Worm (Caenorhabditis elegans) whole organism, L1 larva: ENCODE measurements around the gene sahd-1.

Source experiments
- C34B4.2 ChIP-seq: sonication (generic microtip); optimal IDR thresholded peaks from 2 replicates; lab custom pipeline; 2017; ENCODE audit warnings: mild to moderate bottlenecking, missing genetic modification characterization, missing compliant biosample characterization
- F16B12.6 ChIP-seq: fragments of 150-350 bp; optimal IDR thresholded peaks from 2 replicates; lab custom pipeline; 2014; ENCODE audit warnings: missing biosample characterization, missing genetic modification characterization
- Y116A8C.19 ChIP-seq: sonication (generic microtip); optimal IDR thresholded peaks from 2 replicates; lab custom pipeline; 2016; ENCODE audit warnings: missing compliant biosample characterization, missing genetic modification characterization, borderline replicate concordance
- aha-1 ChIP-seq: fragments of 150-350 bp; optimal IDR thresholded peaks from 2 replicates; lab custom pipeline; 2014; ENCODE audit warnings: missing biosample characterization, missing genetic modification characterization
- alr-1 ChIP-seq: fragments of 200-800 bp; sonication (Bioruptor generic); optimal IDR thresholded peaks from 2 replicates; lab custom pipeline; 2018; ENCODE audit warnings: borderline replicate concordance, mild to moderate bottlenecking, missing genetic modification characterization, missing compliant biosample characterization
- aly-2 ChIP-seq: fragments of 150-350 bp; optimal IDR thresholded peaks from 2 replicates; lab custom pipeline; 2014; ENCODE audit warnings: missing biosample characterization, missing genetic modification characterization
- ceh-63 ChIP-seq: fragments of 200-800 bp; sonication (Bioruptor generic); optimal IDR thresholded peaks from 2 replicates; lab custom pipeline; 2018; ENCODE audit warnings: mild to moderate bottlenecking, missing genetic modification characterization, missing compliant biosample characterization
- ceh-8 ChIP-seq: fragments of 200-800 bp; sonication (Bioruptor generic); optimal IDR thresholded peaks from 2 replicates; lab custom pipeline; 2018; ENCODE audit warnings: mild to moderate bottlenecking, missing genetic modification characterization, moderate library complexity, missing compliant biosample characterization
- ceh-88 ChIP-seq: fragments of 200-800 bp; sonication (Bioruptor generic); IDR thresholded peaks from 2 replicates; pipeline ENCODE4 v1.3.6; 2022; ENCODE audit warnings: missing genetic modification characterization, missing compliant biosample characterization
- egl-13 ChIP-seq: sonication (generic microtip); optimal IDR thresholded peaks from 2 replicates; lab custom pipeline; 2016; ENCODE audit warnings: missing genotype, missing genetic modification reagents, missing genetic modification characterization, missing compliant biosample characterization
- elt-2 ChIP-seq: sonication (generic microtip); optimal IDR thresholded peaks from 2 replicates; lab custom pipeline; 2016; ENCODE audit warnings: missing genetic modification characterization, mild to moderate bottlenecking, inconsistent platforms, missing compliant biosample characterization, missing genetic modification reagents
- elt-3 ChIP-seq, 6 experiments: fragments of 150-350 bp in 1 of 6; sonication (generic microtip); optimal IDR thresholded peaks; 2 replicates each; lab custom pipeline; 2017 to 2018; ENCODE audit warnings: missing biosample characterization in 6 of 6, missing genetic modification characterization in 6 of 6, inconsistent platforms in 1 of 6
- ets-5 ChIP-seq: fragments of 200-800 bp; sonication (Bioruptor generic); IDR thresholded peaks from 2 replicates; pipeline ENCODE4 v1.3.6; 2022; ENCODE audit warnings: missing genetic modification characterization, missing compliant biosample characterization
- fkh-10 ChIP-seq: sonication (generic microtip); optimal IDR thresholded peaks from 2 replicates; lab custom pipeline; 2017; ENCODE audit warnings: missing biosample characterization, missing genetic modification reagents, missing genetic modification characterization
- grh-1 ChIP-seq: fragments of 200-800 bp; sonication (Bioruptor generic); IDR thresholded peaks from 2 replicates; pipeline ENCODE4 v1.3.6; 2022; ENCODE audit warnings: missing genetic modification reagents, missing genetic modification characterization, missing compliant biosample characterization
- hlh-17 ChIP-seq: fragments of 200-800 bp; sonication (Bioruptor generic); optimal IDR thresholded peaks from 2 replicates; lab custom pipeline; 2018; ENCODE audit warnings: missing genetic modification characterization, mild to moderate bottlenecking, missing compliant biosample characterization, moderate library complexity, borderline replicate concordance
- hlh-4 ChIP-seq: sonication (generic microtip); optimal IDR thresholded peaks from 2 replicates; lab custom pipeline; 2016; ENCODE audit warnings: mild to moderate bottlenecking, missing genetic modification characterization, missing compliant biosample characterization
- hpl-2 ChIP-seq: fragments of 150-350 bp; optimal IDR thresholded peaks from 2 replicates; lab custom pipeline; 2014; ENCODE audit warnings: missing biosample characterization, missing genetic modification reagents, missing genetic modification characterization
- isw-1 ChIP-seq: fragments of 200-800 bp; sonication (Bioruptor generic); IDR thresholded peaks from 2 replicates; pipeline ENCODE4 v1.3.6; 2022; ENCODE audit warnings: missing genetic modification characterization, missing compliant biosample characterization
- jun-1 ChIP-seq: fragments of 150-350 bp; optimal IDR thresholded peaks from 2 replicates; lab custom pipeline; 2014; ENCODE audit warnings: missing biosample characterization, missing genetic modification reagents, missing genetic modification characterization
- lin-13 ChIP-seq: fragments of 150-350 bp; optimal IDR thresholded peaks from 2 replicates; lab custom pipeline; 2014; ENCODE audit warnings: missing biosample characterization, missing genetic modification reagents, missing genetic modification characterization
- lin-35 ChIP-seq, 2 experiments: fragments of 150-350 bp; optimal IDR thresholded peaks; 2 replicates each; lab custom pipeline; 2014; ENCODE audit warnings: missing biosample characterization in 2 of 2, missing genetic modification characterization in 2 of 2, missing genetic modification reagents in 2 of 2
- lin-39 ChIP-seq: fragments of 150-350 bp; optimal IDR thresholded peaks from 2 replicates; lab custom pipeline; 2014; ENCODE audit warnings: missing biosample characterization, missing genetic modification reagents, missing genetic modification characterization
- lsy-2 ChIP-seq, 2 experiments: fragments of 150-350 bp; optimal IDR thresholded peaks; 2 replicates each; lab custom pipeline; 2014; ENCODE audit warnings: missing biosample characterization in 2 of 2, missing genetic modification characterization in 2 of 2
- mdl-1 ChIP-seq, 2 experiments: fragments of 150-350 bp; optimal IDR thresholded peaks; 2 replicates each; lab custom pipeline; 2014 to 2017; ENCODE audit warnings: missing biosample characterization in 2 of 2, missing genetic modification characterization in 2 of 2, inconsistent platforms in 1 of 2
- mef-2 ChIP-seq: fragments of 150-350 bp; optimal IDR thresholded peaks from 2 replicates; lab custom pipeline; 2014; ENCODE audit warnings: missing biosample characterization, missing genetic modification characterization
- nhr-11 ChIP-seq: fragments of 150-350 bp; optimal IDR thresholded peaks from 2 replicates; lab custom pipeline; 2014; ENCODE audit warnings: missing biosample characterization, missing genetic modification characterization
- nhr-12 ChIP-seq: sonication (generic microtip); optimal IDR thresholded peaks from 2 replicates; lab custom pipeline; 2017; ENCODE audit warnings: missing biosample characterization, missing genetic modification characterization
- nhr-19 ChIP-seq: fragments of 200-800 bp; sonication (Bioruptor generic); conservative IDR thresholded peaks from 2 replicates; pipeline ENCODE4 v1.3.6; 2022; ENCODE audit warnings: missing genetic modification characterization, missing compliant biosample characterization
- nhr-20 ChIP-seq: sonication (generic microtip); optimal IDR thresholded peaks from 2 replicates; lab custom pipeline; 2016; ENCODE audit warnings: mild to moderate bottlenecking, missing genetic modification characterization, missing compliant biosample characterization
- nhr-237 ChIP-seq: fragments of 150-350 bp; optimal IDR thresholded peaks from 2 replicates; lab custom pipeline; 2014; ENCODE audit warnings: missing biosample characterization, missing genetic modification characterization
- nhr-28 ChIP-seq: fragments of 150-350 bp; optimal IDR thresholded peaks from 2 replicates; lab custom pipeline; 2014; ENCODE audit warnings: missing biosample characterization, missing genetic modification characterization
- nhr-71 ChIP-seq: sonication (generic microtip); optimal IDR thresholded peaks from 2 replicates; lab custom pipeline; 2016; ENCODE audit warnings: mild to moderate bottlenecking, missing genetic modification characterization, moderate library complexity, missing compliant biosample characterization
- nhr-84 ChIP-seq: sonication (generic microtip); optimal IDR thresholded peaks from 2 replicates; lab custom pipeline; 2017; ENCODE audit warnings: missing biosample characterization, missing genetic modification characterization
- nhr-90 ChIP-seq: sonication (generic microtip); optimal IDR thresholded peaks from 2 replicates; lab custom pipeline; 2016; ENCODE audit warnings: mild to moderate bottlenecking, missing genetic modification characterization, missing compliant biosample characterization; ENCODE audit not compliant: poor library complexity
- pqm-1 ChIP-seq: sonication (generic microtip); optimal IDR thresholded peaks from 3 replicates; lab custom pipeline; 2017; ENCODE audit warnings: missing biosample characterization, missing genetic modification characterization
- skn-1 ChIP-seq: fragments of 150-350 bp; optimal IDR thresholded peaks from 2 replicates; lab custom pipeline; 2014; ENCODE audit warnings: missing biosample characterization, missing genetic modification characterization
- snu-23 ChIP-seq: sonication (generic microtip); optimal IDR thresholded peaks from 2 replicates; lab custom pipeline; 2016; ENCODE audit warnings: missing genetic modification characterization, missing compliant biosample characterization
- sox-4 ChIP-seq: sonication (generic microtip); optimal IDR thresholded peaks from 2 replicates; lab custom pipeline; 2016; ENCODE audit warnings: missing genetic modification characterization, missing compliant biosample characterization
- sptf-1 ChIP-seq: fragments of 150-350 bp; optimal IDR thresholded peaks from 2 replicates; lab custom pipeline; 2014; ENCODE audit warnings: missing biosample characterization, missing genetic modification characterization
- sup-37 ChIP-seq: fragments of 200-800 bp; sonication (Bioruptor generic); optimal IDR thresholded peaks from 2 replicates; lab custom pipeline; 2018; ENCODE audit warnings: mild to moderate bottlenecking, missing genetic modification characterization, missing compliant biosample characterization
- swsn-7 ChIP-seq: sonication (generic microtip); optimal IDR thresholded peaks from 2 replicates; lab custom pipeline; 2016; ENCODE audit warnings: missing genetic modification characterization, missing compliant biosample characterization
- tlp-1 ChIP-seq: fragments of 150-350 bp; optimal IDR thresholded peaks from 2 replicates; lab custom pipeline; 2014; ENCODE audit warnings: missing biosample characterization, missing genetic modification characterization
- unc-98 ChIP-seq: fragments of 200-800 bp; sonication (Bioruptor generic); IDR thresholded peaks from 2 replicates; pipeline ENCODE4 v1.3.6; 2022; ENCODE audit warnings: missing genetic modification characterization, missing compliant biosample characterization
- vab-15 ChIP-seq: sonication (generic microtip); optimal IDR thresholded peaks from 2 replicates; lab custom pipeline; 2017; ENCODE audit warnings: missing genotype, mild to moderate bottlenecking, missing genetic modification characterization, missing compliant biosample characterization
- zag-1 ChIP-seq: fragments of 150-350 bp; optimal IDR thresholded peaks from 2 replicates; lab custom pipeline; 2014; ENCODE audit warnings: missing biosample characterization, missing genetic modification characterization
- zip-4 ChIP-seq: fragments of 200-800 bp; sonication (Bioruptor generic); optimal IDR thresholded peaks from 2 replicates; lab custom pipeline; 2018; ENCODE audit warnings: mild to moderate bottlenecking, missing genetic modification characterization, moderate library complexity, missing compliant biosample characterization
- ztf-4 ChIP-seq: fragments of 150-350 bp; optimal IDR thresholded peaks from 2 replicates; lab custom pipeline; 2014; ENCODE audit warnings: missing biosample characterization, missing genetic modification characterization

Gene sahd-1

DNA sequence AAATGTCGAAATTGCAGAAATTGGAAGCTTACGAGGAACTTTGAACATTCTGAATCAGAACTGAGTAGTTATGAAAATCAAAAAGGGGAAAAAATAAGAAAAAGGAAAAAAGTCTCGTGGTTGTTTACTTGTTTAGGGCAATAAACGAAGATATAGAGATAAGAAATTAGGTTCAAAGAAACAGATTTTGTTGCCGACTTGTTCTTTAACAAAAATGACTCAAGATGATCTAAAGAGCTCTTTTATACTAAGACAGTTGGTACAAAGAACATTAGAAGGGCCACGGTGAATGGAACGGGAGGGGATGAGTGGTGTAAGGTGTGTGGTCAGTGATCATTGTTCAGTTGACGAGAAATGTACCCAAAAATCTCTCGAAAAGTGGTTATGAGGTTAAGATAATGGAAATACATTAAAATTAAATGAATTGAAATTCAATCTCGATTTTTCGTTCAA, 32.7 kb upstream of the sahd-1 start, which contains the start of gene acdh-2:
Gene acdh-2, minus strand, starts transcription at position 51 of the 453 bp plus-strand sequence.
- TF ChIP-seq nhr-71 (tag; lab: Kevin White, UChicago) (peak; percentile 51), lin-39 (tag; lab: Kevin White, UChicago) (no peak), snu-23 (GFP tag; lab: Kevin White, UChicago) (peak; percentile 22), mdl-1 (tag; optimal IDR thresholded peaks at IDR 0.05; lab: Kevin White, UChicago) (no peak)

DNA sequence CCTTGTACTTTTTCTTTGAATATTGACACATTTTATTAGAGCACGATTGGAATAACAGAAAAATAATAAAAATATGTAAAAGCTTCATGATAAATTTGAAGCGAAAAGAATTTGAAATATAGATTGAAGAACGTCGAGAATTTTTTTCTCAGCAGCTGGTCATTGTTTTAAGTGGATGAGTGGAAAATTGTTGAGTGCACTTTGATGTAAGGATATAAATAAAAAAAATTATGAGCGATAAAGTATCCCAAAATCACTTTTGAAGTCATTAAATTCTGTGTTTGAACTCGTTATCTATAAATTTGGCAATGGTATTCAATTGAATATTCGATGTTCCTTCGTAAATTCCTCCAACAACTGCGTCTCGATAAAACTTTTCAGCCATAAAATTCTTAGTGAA, 30.0 kb upstream of the sahd-1 start, which contains the start of gene ins-13:
Gene ins-13, minus strand, starts transcription at position 101 of the 400 bp plus-strand sequence.
- TF ChIP-seq nhr-20 (tag; lab: Kevin White, UChicago) (no peak), zag-1 (no peak), aly-2 (no peak), fkh-10 (GFP tag; lab: Kevin White, UChicago) (no peak), swsn-7 (tag; lab: Kevin White, UChicago) (no peak), nhr-28 (tag; lab: Kevin White, UChicago) (no peak), elt-3 (tag; optimal IDR thresholded peaks at IDR 0.05; lab: Kevin White, UChicago) (no peak), ceh-63 (GFP tag; lab: Kevin White, UChicago) (no peak), C34B4.2 (tag; lab: Kevin White, UChicago) (no peak), lsy-2 (tag; optimal IDR thresholded peaks at IDR 0.05; lab: Kevin White, UChicago) (no peak), F16B12.6 (tag; lab: Kevin White, UChicago) (no peak), lin-39 (tag; lab: Kevin White, UChicago) (no peak), nhr-237 (no peak)
- TF ChIP-seq, all 84 proteins: peak for 0

ce11 chrII:5544145-5544515, 29.4 kb upstream of the sahd-1 start:
- no peak for TF ChIP-seq egl-13 (tag; lab: Kevin White, UChicago)
- TF ChIP-seq skn-1 (tag; lab: Kevin White, UChicago) = peak; percentile 26
- TF ChIP-seq nhr-90 (tag; lab: Kevin White, UChicago) = peak; percentile 69
- no peak for TF ChIP-seq mef-2 (tag; lab: Kevin White, UChicago)
- no peak for TF ChIP-seq zip-4 (GFP tag; lab: Kevin White, UChicago)
- TF ChIP-seq nhr-84 (tag; lab: Kevin White, UChicago) = peak; percentile 40
- no peak for TF ChIP-seq sox-4 (tag; lab: Kevin White, UChicago)
- peak; percentile 50 to 72 for TF ChIP-seq lsy-2 (tag; optimal IDR thresholded peaks at IDR 0.05; lab: Kevin White, UChicago)
- TF ChIP-seq aha-1 (tag; lab: Kevin White, UChicago) = no peak
- TF ChIP-seq sptf-1 (tag; lab: Kevin White, UChicago) = no peak
- no peak for TF ChIP-seq ceh-8 (GFP tag; lab: Kevin White, UChicago)
- TF ChIP-seq aly-2 = no peak
- TF ChIP-seq nhr-28 (tag; lab: Kevin White, UChicago) = no peak
- no peak for TF ChIP-seq Y116A8C.19
- no peak for TF ChIP-seq hlh-4 (tag; lab: Kevin White, UChicago)
- no peak for TF ChIP-seq nhr-11
- peak; percentile 58 for TF ChIP-seq jun-1 (tag; lab: Kevin White, UChicago)
- peak; percentile 82 for TF ChIP-seq nhr-19 (GFP tag; lab: Robert Waterston, UW)
- TF ChIP-seq hlh-17 = no peak
- TF ChIP-seq zag-1 = no peak
- peak; percentile 15 to 59 for TF ChIP-seq lin-35 (GFP tag; optimal IDR thresholded peaks at IDR 0.05; lab: Kevin White, UChicago)
- no peak for TF ChIP-seq grh-1 (GFP tag; lab: Robert Waterston, UW)
- TF ChIP-seq mdl-1 (tag; optimal IDR thresholded peaks at IDR 0.05; lab: Kevin White, UChicago) = peak in 1 of 2 experiments; percentile 46
- no peak for TF ChIP-seq tlp-1
- TF ChIP-seq sup-37 = no peak
- peak; percentile 31 for TF ChIP-seq lin-13 (GFP tag; lab: Kevin White, UChicago)
- TF ChIP-seq nhr-12 (tag; lab: Kevin White, UChicago) = no peak
- no peak for TF ChIP-seq ceh-88 (GFP tag; lab: Robert Waterston, UW)
- TF ChIP-seq elt-2 = peak; percentile 77
- TF ChIP-seq C34B4.2 (tag; lab: Kevin White, UChicago) = no peak
- no peak for TF ChIP-seq vab-15 (tag; lab: Kevin White, UChicago)
- no peak for TF ChIP-seq ets-5 (GFP tag; lab: Robert Waterston, UW)
- no peak for TF ChIP-seq alr-1 (tag; lab: Kevin White, UChicago)
- peak; percentile 24 for TF ChIP-seq F16B12.6 (tag; lab: Kevin White, UChicago)
- peak; percentile 37 for TF ChIP-seq ztf-4
- no peak for TF ChIP-seq unc-98
- no peak for TF ChIP-seq isw-1 (GFP tag; lab: Robert Waterston, UW)
- TF ChIP-seq pqm-1 = no peak
- no peak for TF ChIP-seq hpl-2 (GFP tag; lab: Kevin White, UChicago)
